Worm (Caenorhabditis elegans): ENCODE measurements around the gene C04C3.6.

DNA sequence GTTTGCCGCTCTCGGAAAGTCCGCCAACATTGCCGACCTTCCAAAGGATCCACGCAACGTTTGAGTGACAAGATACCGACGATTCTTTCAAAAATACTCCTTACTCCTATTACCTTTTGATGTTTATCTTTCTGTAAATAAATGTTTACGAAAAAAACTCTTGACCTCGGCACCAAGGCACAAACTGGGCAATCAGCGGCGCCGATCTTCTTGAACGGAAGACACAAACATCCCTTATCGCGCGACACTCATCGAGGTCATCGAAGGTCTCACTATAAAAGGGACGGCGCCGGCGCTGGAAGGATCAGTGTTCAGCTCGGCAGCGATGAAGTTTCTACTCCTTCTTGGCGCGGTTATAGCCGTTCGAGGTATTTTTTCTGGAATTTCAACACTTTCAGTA lies 16.9 kb upstream of the C04C3.6 start, which contains the start of gene grd-3:
- TF ChIP-seq ztf-11 (tag; optimal IDR thresholded peaks at IDR 0.05) = no peak
- no peak for TF ChIP-seq lir-3 (tag; optimal IDR thresholded peaks at IDR 0.05)
- TF ChIP-seq unc-39 (tag; optimal IDR thresholded peaks at IDR 0.05) = no peak

Measured in whole organism, L4 larva.